Fruit fly (Drosophila melanogaster): ENCODE results near the gene CG10555.

DNA sequence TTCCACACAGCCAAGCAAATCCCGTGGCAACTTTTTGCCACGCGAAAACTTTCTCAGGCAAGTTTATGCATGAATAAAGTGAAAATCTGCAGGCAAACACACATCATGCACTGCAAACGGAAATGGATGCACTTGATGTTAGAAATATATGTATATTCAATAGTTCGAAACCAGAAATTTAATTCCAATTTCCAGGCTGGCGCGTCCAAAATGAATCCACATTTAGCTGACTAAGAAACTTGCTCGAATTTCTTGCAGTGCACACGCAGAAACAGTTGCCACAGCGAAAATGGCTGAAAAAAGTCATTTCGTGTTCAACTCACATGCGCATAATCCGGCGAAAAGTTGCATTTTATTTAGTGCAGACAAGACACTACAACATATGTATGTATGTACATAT, 2.1 kb upstream of the CG10555 start:
- TF ChIP-seq rib (GFP tag; IDR thresholded peaks at IDR 0.05) (no peak), chm (GFP tag; IDR thresholded peaks at IDR 0.05) (no peak), ato (GFP tag; IDR thresholded peaks at IDR 0.05; ENCODE audit: partially characterized antibody) (no peak), kni (GFP tag; optimal IDR thresholded peaks at IDR 0.05) (no peak), CG1602 (GFP tag; optimal IDR thresholded peaks at IDR 0.05) (no peak), vfl (GFP tag; optimal IDR thresholded peaks at IDR 0.05) (no peak), run (tag; optimal IDR thresholded peaks at IDR 0.05) (no peak)
